Worm (Caenorhabditis elegans): ENCODE results near the gene T23F6.2.

DNA sequence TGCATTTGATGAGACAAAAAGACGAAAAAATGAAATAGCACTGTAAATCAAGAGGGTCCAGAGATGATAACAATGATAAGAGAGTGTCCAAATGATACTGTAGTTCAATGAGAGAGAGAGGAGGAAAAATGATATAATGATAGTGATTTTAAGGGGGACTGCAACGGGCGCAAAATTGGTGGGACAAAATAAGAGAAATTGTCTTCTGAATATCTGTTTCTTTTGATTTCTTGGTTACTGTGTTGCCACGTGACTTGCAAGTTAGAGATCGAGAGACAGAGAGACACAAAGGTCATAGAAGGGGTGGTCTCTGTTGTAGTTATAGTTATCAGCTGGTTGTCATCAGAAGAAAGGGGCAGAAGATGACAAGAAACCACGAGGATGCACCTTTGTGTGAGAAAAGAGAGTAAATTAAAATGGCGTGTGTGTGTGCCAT is 5.2 kb upstream of the T23F6.2 start:
- no peak for TF ChIP-seq him-1 (tag; optimal IDR thresholded peaks at IDR 0.05)
- no peak for TF ChIP-seq W03F9.2 (tag; optimal IDR thresholded peaks at IDR 0.05)
